Worm (Caenorhabditis elegans): Measurements from ENCODE around the gene zyg-12.
A peak's percentile ranks its signal among the peaks of the same experiment; 100 is the strongest.

The zyg-12 gene

DNA sequence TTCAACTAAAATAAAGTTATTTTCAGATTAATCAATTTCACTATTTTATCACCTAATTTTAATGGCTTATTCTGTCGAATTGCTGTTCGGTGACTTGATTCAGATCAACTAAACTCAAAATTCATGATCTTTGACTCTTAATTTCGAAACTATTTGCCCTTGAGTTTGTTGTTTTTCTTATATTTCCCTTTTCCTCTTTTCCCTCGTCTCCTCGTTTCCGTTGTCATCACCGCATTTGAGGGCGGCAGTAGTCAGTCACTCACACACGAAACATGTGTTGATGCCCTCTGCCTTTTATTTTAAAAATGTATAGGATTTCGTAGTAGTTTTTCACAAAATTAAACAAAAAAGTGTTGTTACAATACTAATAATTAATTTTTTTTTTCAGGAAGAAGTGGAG is 45.2 kb downstream of the zyg-12 start, which contains the start of gene rnh-1.0:
TSS of gene rnh-1.0 (plus strand) at position 389 of the 400 bp plus-strand sequence.
- TF ChIP-seq ekl-4 (GFP tag; IDR thresholded peaks at IDR 0.05) (no peak), ztf-22 (GFP tag; optimal IDR thresholded peaks at IDR 0.05) (no peak), bed-2 (GFP tag; IDR thresholded peaks at IDR 0.05) (no peak), cebp-1 (GFP tag; IDR thresholded peaks at IDR 0.05) (no peak), cebp-1 (tag; optimal IDR thresholded peaks at IDR 0.05) (peak; percentile 37), lin-54 (GFP tag; optimal IDR thresholded peaks at IDR 0.05) (no peak), hmg-1.2 (GFP tag; IDR thresholded peaks at IDR 0.05) (no peak), xnd-1 (tag; optimal IDR thresholded peaks at IDR 0.05) (no peak)

- TF ChIP-seq ztf-6 (GFP tag; IDR thresholded peaks at IDR 0.05) (no peak), lsy-27 (tag; optimal IDR thresholded peaks at IDR 0.05; ENCODE audit: borderline replicate concordance, insufficient read depth) (no peak), attf-6 (GFP tag; IDR thresholded peaks at IDR 0.05) (no peak), pha-4 (tag; optimal IDR thresholded peaks at IDR 0.05) (no peak), F37B4.10 (GFP tag; IDR thresholded peaks at IDR 0.05) (no peak), sdz-38 (tag; optimal IDR thresholded peaks at IDR 0.05) (no peak), lin-35 (GFP tag; optimal IDR thresholded peaks at IDR 0.05) (no peak), somi-1 (GFP tag; optimal IDR thresholded peaks at IDR 0.05) (no peak)
Measured at ce11 chrII:4998657-4999056, 49.0 kb downstream of the zyg-12 start, which contains the start of gene F59A6.11. Gene F59A6.11, minus strand, starts transcription at chrII:4998757.

DNA sequence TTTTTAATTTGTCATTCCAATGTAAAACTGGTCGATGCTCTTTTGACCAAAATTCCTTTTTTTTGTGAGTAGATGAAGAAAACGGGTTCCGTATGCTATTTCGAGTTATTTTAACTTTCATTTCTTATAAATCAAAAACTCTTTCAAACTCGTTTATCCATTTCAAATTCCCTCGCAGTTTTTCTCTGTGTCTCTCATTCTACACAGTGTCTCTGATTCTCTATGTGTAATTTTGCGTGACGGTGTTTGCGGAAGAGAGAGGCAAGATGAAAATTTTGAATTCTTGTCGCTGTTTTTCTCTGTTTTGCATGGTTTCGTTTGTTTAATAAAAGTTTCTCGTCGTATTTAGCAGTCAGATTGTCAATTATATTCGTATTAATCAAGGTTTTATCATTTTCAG is 49.4 kb downstream of the zyg-12 start, which contains the start of gene citk-2:
TSS of gene citk-2 (plus strand) at position 399 of the 400 bp plus-strand sequence.
- TF ChIP-seq hlh-12 (tag; optimal IDR thresholded peaks at IDR 0.05) (no peak), ccch-3 (GFP tag; optimal IDR thresholded peaks at IDR 0.05) (no peak), ceh-91 (GFP tag; IDR thresholded peaks at IDR 0.05) (0 out of 2 replicates have a peak, but pooled peaks have one; percentile 37), chd-7 (tag; optimal IDR thresholded peaks at IDR 0.05) (no peak), aptf-3 (GFP tag; IDR thresholded peaks at IDR 0.05) (no peak), bed-2 (GFP tag; IDR thresholded peaks at IDR 0.05) (no peak), ztf-3 (GFP tag; optimal IDR thresholded peaks at IDR 0.05) (no peak), lsl-1 (GFP tag; optimal IDR thresholded peaks at IDR 0.05) (peak; percentile 30), Y56A3A.18 (GFP tag; IDR thresholded peaks at IDR 0.05) (0 out of 2 replicates have a peak, but pooled peaks have one; percentile 77), pbrm-1 (GFP tag; IDR thresholded peaks at IDR 0.05) (0 out of 2 replicates have a peak, but pooled peaks have one; percentile 42), zim-3 (tag; optimal IDR thresholded peaks at IDR 0.05) (no peak), F33H1.4 (GFP tag; IDR thresholded peaks at IDR 0.05) (peak; percentile 59), efl-1 (GFP tag; optimal IDR thresholded peaks at IDR 0.05) (peak; percentile 91), lin-35 (GFP tag; optimal IDR thresholded peaks at IDR 0.05) (peak; percentile 52 to 98 (median 71)), snpc-4 (GFP tag; optimal IDR thresholded peaks at IDR 0.05) (no peak), snpc-4 (tag; optimal IDR thresholded peaks at IDR 0.05) (peak in 1 of 4 experiments; percentile 46), madf-6 (GFP tag; IDR thresholded peaks at IDR 0.05) (peak; percentile 58), him-1 (tag; optimal IDR thresholded peaks at IDR 0.05) (no peak), snpc-1.1 (tag; optimal IDR thresholded peaks at IDR 0.05; ENCODE audit: insufficient read depth) (peak; percentile 41), ekl-4 (GFP tag; IDR thresholded peaks at IDR 0.05) (peak; percentile 70; the same call in 1 of the 2 replicates), ztf-28 (GFP tag; IDR thresholded peaks at IDR 0.05) (no peak), lin-54 (GFP tag; optimal IDR thresholded peaks at IDR 0.05) (peak; percentile 97), nhr-80 (tag; optimal IDR thresholded peaks at IDR 0.05) (no peak), B0336.3 (GFP tag; IDR thresholded peaks at IDR 0.05) (0 out of 2 replicates have a peak, but pooled peaks have one; percentile 25), aptf-2 (GFP tag; conservative IDR thresholded peaks at IDR 0.05) (no peak), pha-4 (tag; optimal IDR thresholded peaks at IDR 0.05) (peak; percentile 90), dpl-1 (GFP tag; optimal IDR thresholded peaks at IDR 0.05) (peak; percentile 95), ztf-18 (tag; optimal IDR thresholded peaks at IDR 0.05) (peak; percentile 5), ceh-27 (GFP tag; optimal IDR thresholded peaks at IDR 0.05) (peak; percentile 72), ceh-79 (tag; optimal IDR thresholded peaks at IDR 0.05) (no peak), nfyb-1 (GFP tag; IDR thresholded peaks at IDR 0.05) (peak; percentile 74), attf-5 (GFP tag; optimal IDR thresholded peaks at IDR 0.05) (peak; percentile 19), ceh-100 (GFP tag; IDR thresholded peaks at IDR 0.05) (peak; percentile 73), ZK185.1 (tag; optimal IDR thresholded peaks at IDR 0.05; ENCODE audit: poor library complexity, severe bottlenecking) (peak; percentile 53)
